Fruit fly (Drosophila melanogaster): ENCODE results near the gene Sam-S.

DNA sequence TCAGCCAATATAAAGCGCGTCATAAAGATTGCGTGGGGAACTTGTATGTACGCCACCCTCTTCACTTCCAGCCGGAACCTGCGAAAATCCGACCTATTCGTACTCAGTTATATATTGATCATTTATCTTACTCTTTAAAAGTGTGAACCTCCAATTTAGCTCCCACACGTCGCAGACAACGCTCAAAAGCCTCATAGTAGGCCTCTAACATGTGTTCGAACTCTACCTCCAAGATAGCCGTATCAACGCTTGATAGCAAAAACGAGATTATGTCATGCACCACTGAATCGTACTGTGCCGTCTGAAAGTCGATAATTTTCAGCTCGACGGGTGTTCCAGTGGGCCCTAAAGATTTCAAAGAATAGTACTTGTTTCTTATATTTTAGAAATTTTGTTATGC is 32.9 kb downstream of the Sam-S start:
- no peak for TF ChIP-seq Myc (optimal IDR thresholded peaks at IDR 0.05)
- no peak for TF ChIP-seq Dfd (GFP tag; optimal IDR thresholded peaks at IDR 0.05)
- TF ChIP-seq psq (GFP tag; optimal IDR thresholded peaks at IDR 0.05) = no peak
- TF ChIP-seq pan (optimal IDR thresholded peaks at IDR 0.05) = no peak
- no peak for TF ChIP-seq usp (GFP tag; optimal IDR thresholded peaks at IDR 0.05)

Measured in whole organism, wandering third instar larva.